Fruit fly (Drosophila melanogaster): ENCODE measurements around the gene CG32645.

DNA sequence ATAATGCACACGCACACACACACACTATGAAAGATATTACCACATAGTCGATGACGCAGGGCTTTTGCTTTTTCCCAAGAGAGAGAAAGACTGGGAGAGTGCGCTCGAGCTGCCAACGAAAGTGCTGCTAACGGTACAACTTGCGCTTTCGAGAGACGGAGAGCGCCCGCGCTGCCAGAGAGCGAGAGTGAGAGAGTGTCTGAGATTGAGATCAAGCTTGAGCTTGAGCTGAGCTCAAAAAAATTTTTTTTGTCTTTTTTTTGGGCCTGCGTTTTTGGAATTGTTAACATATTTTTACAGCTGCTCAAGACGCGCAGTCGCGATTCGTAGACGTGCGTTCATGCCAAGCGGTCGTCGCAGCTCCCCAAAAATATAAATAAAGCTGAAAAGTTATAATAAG lies at the start of gene CG32645:
- peak in 1 of 2 experiments; percentile 13 for TF ChIP-seq dl (GFP tag; optimal IDR thresholded peaks at IDR 0.05; ENCODE audit: insufficient read depth in 1 of 2, partially characterized antibody in 2 of 2)
- no peak for TF ChIP-seq ey (GFP tag; optimal IDR thresholded peaks at IDR 0.05)
